Worm (Caenorhabditis elegans) whole organism, early embryonic: ENCODE measurements around the gene trx-2.

Experiments
- B0310.2 ChIP-seq: sonication (generic microtip); optimal IDR thresholded peaks from 2 replicates; lab custom pipeline; 2016; ENCODE audit warnings: mild to moderate bottlenecking, missing genetic modification characterization, missing compliant biosample characterization
- F13C5.2 ChIP-seq: sonication (generic microtip); optimal IDR thresholded peaks from 2 replicates; lab custom pipeline; 2017; ENCODE audit warnings: mild to moderate bottlenecking, missing genetic modification characterization, inconsistent platforms, missing compliant biosample characterization
- aly-1 ChIP-seq: sonication (generic microtip); optimal IDR thresholded peaks from 2 replicates; lab custom pipeline; 2016; ENCODE audit warnings: missing genetic modification characterization, missing compliant biosample characterization
- ama-1 ChIP-seq: fragments of 150-350 bp; optimal IDR thresholded peaks from 2 replicates; lab custom pipeline; 2014
- ceh-13 ChIP-seq: fragments of 200-800 bp; sonication (Bioruptor generic); optimal IDR thresholded peaks from 2 replicates; lab custom pipeline; 2018; ENCODE audit warnings: mild to moderate bottlenecking, missing genetic modification characterization, missing compliant biosample characterization
- ceh-36 ChIP-seq: sonication (generic microtip); optimal IDR thresholded peaks from 2 replicates; lab custom pipeline; 2016; ENCODE audit warnings: missing genetic modification characterization, inconsistent platforms, missing compliant biosample characterization
- ets-7 ChIP-seq: sonication (generic microtip); optimal IDR thresholded peaks from 2 replicates; lab custom pipeline; 2016; ENCODE audit warnings: missing genotype, missing genetic modification characterization, missing compliant biosample characterization
- flt-1 ChIP-seq: fragments of 200-800 bp; sonication (Bioruptor generic); IDR thresholded peaks from 2 replicates; pipeline ENCODE4 v1.3.6; 2022; ENCODE audit warnings: missing genetic modification characterization, missing compliant biosample characterization
- hmbx-1 ChIP-seq: sonication (generic microtip); optimal IDR thresholded peaks from 2 replicates; lab custom pipeline; 2016; ENCODE audit warnings: mild to moderate bottlenecking, missing genetic modification characterization, missing compliant biosample characterization
- hmg-4 ChIP-seq: fragments of 200-800 bp; sonication (Bioruptor generic); optimal IDR thresholded peaks from 2 replicates; lab custom pipeline; 2018; ENCODE audit warnings: mild to moderate bottlenecking, missing genetic modification characterization, missing compliant biosample characterization
- hnd-1 ChIP-seq: sonication (generic microtip); optimal IDR thresholded peaks from 2 replicates; lab custom pipeline; 2016; ENCODE audit warnings: missing genetic modification characterization, missing compliant biosample characterization
- pes-1 ChIP-seq: fragments of 200-800 bp; sonication (Bioruptor generic); IDR thresholded peaks from 2 replicates; pipeline ENCODE4 v1.3.6; 2022; ENCODE audit warnings: missing genetic modification reagents, missing genetic modification characterization, missing compliant biosample characterization
- scrt-1 ChIP-seq: fragments of 200-800 bp; sonication (Bioruptor generic); IDR thresholded peaks from 2 replicates; pipeline ENCODE4 v1.3.6; 2022; ENCODE audit warnings: missing genetic modification characterization, missing compliant biosample characterization
- sea-1 ChIP-seq: fragments of 200-800 bp; sonication (Bioruptor generic); conservative IDR thresholded peaks from 2 replicates; pipeline ENCODE4 v1.3.6; 2022; ENCODE audit warnings: missing genetic modification characterization, missing compliant biosample characterization
- tbx-11 ChIP-seq: fragments of 200-800 bp; sonication (Bioruptor generic); IDR thresholded peaks from 2 replicates; pipeline ENCODE4 v1.3.6; 2022; ENCODE audit warnings: missing genetic modification characterization, missing compliant biosample characterization
- tbx-37 ChIP-seq: fragments of 200-800 bp; sonication (Bioruptor generic); conservative IDR thresholded peaks from 2 replicates; pipeline ENCODE4 v1.3.6; 2022; ENCODE audit warnings: missing genetic modification reagents, missing genetic modification characterization, missing compliant biosample characterization
- tra-4 ChIP-seq: sonication (generic microtip); optimal IDR thresholded peaks from 2 replicates; lab custom pipeline; 2017; ENCODE audit warnings: missing genetic modification characterization, missing compliant biosample characterization

The trx-2 gene

DNA sequence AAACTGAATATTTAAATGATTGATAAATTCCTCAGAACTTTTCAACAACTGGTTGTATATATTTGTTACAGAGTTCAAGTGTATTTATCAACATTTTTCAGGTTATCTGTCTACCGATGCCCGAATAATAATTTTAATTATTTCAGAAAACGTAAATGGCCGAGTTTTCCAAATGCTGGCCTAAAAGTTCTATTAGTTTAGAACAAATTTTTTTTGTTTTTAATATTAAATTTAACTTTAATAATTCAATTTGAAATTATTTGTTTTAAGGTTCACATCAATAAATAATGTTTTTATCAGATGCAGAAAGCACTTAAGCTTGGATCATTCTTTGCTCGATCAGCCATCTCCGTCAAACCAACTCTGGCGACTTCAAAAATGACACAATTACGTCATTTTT lies at the start of gene trx-2:
Gene trx-2 (plus strand): TSS at position 301 of the 400 bp plus-strand sequence.
- no peak for TF ChIP-seq hmg-4

DNA sequence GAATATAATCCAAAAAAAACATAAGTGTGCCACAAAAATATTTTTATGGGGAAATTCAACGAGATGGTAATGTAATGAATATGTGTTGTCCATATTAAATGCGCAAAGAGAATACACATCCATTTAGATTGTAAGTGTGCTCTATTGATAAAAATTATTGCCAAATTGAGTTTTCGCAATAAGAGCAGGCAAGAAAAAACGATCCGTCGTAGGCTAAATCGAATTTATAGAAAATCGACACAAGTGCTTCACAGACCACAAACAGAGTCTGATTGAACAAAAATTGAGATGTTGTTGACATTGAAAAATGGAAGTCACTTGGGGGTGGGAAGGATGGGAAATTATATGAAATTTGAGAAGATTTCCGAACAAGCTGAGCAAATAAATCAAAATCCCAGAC lies 49.5 kb upstream of the trx-2 start:
- no peak for TF ChIP-seq B0310.2 (tag; lab: Kevin White, UChicago)
- no peak for TF ChIP-seq flt-1
- no peak for TF ChIP-seq ceh-13
- no peak for TF ChIP-seq tra-4
- no peak for TF ChIP-seq pes-1 (GFP tag; lab: Robert Waterston, UW)

DNA sequence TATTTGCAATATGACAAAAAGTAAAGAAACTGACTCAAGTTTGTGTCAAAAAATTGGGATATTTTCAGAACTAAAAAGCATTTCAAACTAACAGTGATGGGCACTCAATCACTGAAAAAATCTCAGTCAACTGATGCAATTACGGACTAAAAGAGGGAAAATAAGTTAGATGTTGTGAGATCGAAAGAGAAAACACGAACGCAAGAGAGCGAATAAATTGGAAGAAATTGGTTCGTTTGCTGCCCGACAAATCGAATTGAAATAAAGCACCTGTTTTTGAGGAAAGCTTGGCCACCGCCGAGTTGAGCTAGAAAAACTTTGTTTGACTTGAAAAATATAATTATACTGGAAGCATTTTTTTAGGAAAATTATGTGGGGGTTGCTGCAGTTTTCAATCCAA lies 48.4 kb upstream of the trx-2 start:
- TF ChIP-seq F13C5.2, result no peak
- TF ChIP-seq sea-1 (GFP tag; lab: Robert Waterston, UW), result no peak
- no peak for TF ChIP-seq hmbx-1
- no peak for TF ChIP-seq B0310.2 (tag; lab: Kevin White, UChicago)
- TF ChIP-seq flt-1, result no peak
- TF ChIP-seq ama-1 (lab: Kevin White, UChicago), result no peak
- no peak for TF ChIP-seq tra-4
- no peak for TF ChIP-seq ceh-36 (tag; lab: Kevin White, UChicago)
- TF ChIP-seq hmg-4, result no peak
- no peak for TF ChIP-seq tbx-11 (GFP tag; lab: Robert Waterston, UW)
- no peak for TF ChIP-seq ets-7 (tag; lab: Kevin White, UChicago)
- no peak for TF ChIP-seq hnd-1
- no peak for TF ChIP-seq scrt-1 (GFP tag; lab: Robert Waterston, UW)
- TF ChIP-seq aly-1 (tag; lab: Kevin White, UChicago), result no peak
- no peak for TF ChIP-seq pes-1 (GFP tag; lab: Robert Waterston, UW)
- TF ChIP-seq ceh-13, result no peak
- TF ChIP-seq tbx-37 (GFP tag; lab: Robert Waterston, UW), result no peak

DNA sequence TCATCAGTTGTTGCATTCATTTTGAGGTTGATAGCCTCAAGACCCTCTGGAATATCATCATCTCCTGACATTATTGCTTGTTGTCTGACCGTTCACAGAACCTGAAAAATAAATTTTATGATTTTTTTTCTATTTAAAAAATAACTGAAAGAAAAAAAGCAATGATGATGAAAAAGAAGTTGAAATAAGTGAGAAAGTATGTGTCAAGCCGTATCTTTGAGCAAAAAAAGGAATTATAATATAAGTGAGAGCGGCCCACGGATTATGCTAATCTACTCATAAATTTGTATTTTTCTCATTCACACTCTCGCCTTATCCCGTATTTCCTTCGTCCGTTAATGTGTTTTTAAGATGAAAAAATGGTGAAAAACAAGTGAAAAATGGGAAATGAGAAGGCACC lies 44.3 kb upstream of the trx-2 start, which contains the start of gene ric-4:
Gene ric-4 (minus strand): TSS at position 101 of the 400 bp plus-strand sequence.
- TF ChIP-seq tbx-11 (GFP tag; lab: Robert Waterston, UW), result no peak
- no peak for TF ChIP-seq flt-1
- TF ChIP-seq hmbx-1, result no peak
- no peak for TF ChIP-seq aly-1 (tag; lab: Kevin White, UChicago)
- TF ChIP-seq ceh-36 (tag; lab: Kevin White, UChicago), result no peak
- TF ChIP-seq tbx-37 (GFP tag; lab: Robert Waterston, UW), result no peak
- no peak for TF ChIP-seq pes-1 (GFP tag; lab: Robert Waterston, UW)
- TF ChIP-seq ama-1 (lab: Kevin White, UChicago), result no peak

DNA sequence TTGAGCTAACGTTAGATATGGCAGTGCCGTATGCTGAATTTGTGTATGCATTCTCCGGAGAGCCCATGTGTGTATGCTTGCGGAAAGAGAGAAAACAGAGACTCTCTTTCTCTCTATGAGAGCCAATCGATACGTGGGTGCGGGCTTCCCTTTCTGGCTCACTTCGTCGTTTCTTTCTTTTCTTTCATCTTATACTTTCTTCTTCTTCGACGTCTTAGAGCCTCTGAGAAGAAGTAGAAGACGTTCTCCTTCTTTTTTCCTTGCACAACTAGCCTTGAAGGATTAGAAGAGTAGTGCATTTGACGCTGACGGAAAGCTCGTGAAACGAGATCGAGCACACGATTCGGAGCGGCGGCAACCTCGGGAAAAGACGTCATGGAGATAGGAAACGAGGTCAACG lies 40.6 kb upstream of the trx-2 start:
- TF ChIP-seq sea-1 (GFP tag; lab: Robert Waterston, UW) (no peak), ama-1 (lab: Kevin White, UChicago) (no peak), flt-1 (no peak), ceh-36 (tag; lab: Kevin White, UChicago) (no peak), ets-7 (tag; lab: Kevin White, UChicago) (no peak), hmbx-1 (no peak), hnd-1 (no peak), F13C5.2 (no peak), scrt-1 (GFP tag; lab: Robert Waterston, UW) (no peak)

DNA sequence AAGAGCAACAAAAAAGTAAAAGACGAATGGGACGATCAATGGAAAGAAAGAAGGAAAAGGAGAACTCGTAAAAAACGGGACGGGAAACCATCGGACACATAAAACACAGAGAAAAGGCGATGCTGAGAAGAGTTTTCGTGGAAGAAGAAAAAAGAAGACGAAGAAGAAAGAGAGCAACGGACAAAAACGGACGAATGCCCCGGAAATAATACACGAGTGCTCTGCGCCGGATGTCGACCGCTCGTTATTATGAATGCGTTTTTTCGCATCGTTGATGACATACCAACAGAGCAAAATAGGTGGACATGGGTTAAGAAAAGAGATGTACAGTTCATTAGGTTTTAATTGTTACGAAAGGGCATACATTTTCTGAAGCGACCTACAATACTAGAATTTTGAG lies 38.9 kb upstream of the trx-2 start, which contains the start of gene Y22F5A.11:
Gene Y22F5A.11 (minus strand): TSS at position 28 of the 400 bp plus-strand sequence.
- no peak for TF ChIP-seq F13C5.2
- no peak for TF ChIP-seq ceh-13
- no peak for TF ChIP-seq hnd-1
- TF ChIP-seq hmbx-1, result no peak
- TF ChIP-seq tbx-11 (GFP tag; lab: Robert Waterston, UW), result no peak
- TF ChIP-seq tra-4, result no peak
- TF ChIP-seq B0310.2 (tag; lab: Kevin White, UChicago), result no peak
- TF ChIP-seq ama-1 (lab: Kevin White, UChicago), result no peak
- TF ChIP-seq scrt-1 (GFP tag; lab: Robert Waterston, UW), result no peak
- TF ChIP-seq flt-1, result no peak
- TF ChIP-seq sea-1 (GFP tag; lab: Robert Waterston, UW), result no peak
- TF ChIP-seq hmg-4, result no peak
- TF ChIP-seq tbx-37 (GFP tag; lab: Robert Waterston, UW), result no peak

DNA sequence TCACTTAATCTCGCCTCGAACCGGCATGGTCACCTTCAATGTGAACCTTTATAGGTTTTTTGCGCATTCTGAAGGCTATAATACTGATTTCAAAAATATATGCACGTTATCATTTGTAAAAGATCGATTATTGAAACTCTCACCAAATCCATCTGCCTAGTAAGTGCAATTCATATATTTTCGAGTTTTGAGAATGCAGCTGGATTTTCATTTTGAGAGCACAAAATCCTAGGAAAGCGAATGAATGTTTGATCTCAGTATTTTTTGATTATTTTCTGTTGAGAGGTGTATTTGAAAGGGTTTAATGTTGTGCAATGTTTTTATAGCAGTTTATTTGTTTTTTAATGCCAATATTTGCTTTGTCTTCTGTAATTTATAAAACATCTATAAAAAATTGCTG lies 38.4 kb upstream of the trx-2 start:
- TF ChIP-seq scrt-1 (GFP tag; lab: Robert Waterston, UW) (no peak), ama-1 (lab: Kevin White, UChicago) (no peak)

DNA sequence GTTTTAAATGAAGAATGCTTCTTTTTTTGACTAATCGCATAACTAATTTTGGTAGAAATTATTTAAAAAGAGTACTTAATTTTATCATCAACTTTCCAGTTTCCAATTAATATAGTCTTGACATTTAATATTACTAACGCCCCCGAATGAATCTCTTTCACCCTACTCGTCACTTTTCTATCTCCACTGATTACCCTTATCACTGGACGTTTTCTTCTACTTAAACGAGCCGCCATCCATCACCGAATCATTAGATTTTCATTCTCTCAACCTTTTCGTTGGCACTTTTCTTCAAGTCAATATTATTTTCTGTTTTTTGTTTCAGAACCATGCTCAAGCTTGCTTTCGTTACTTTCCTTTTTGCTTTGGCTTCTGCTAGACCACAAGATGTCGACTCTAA lies 36.9 kb upstream of the trx-2 start, which contains the start of gene lys-1:
Gene lys-1 (plus strand): TSS at position 326 of the 400 bp plus-strand sequence.
- TF ChIP-seq tbx-11 (GFP tag; lab: Robert Waterston, UW), result no peak
- no peak for TF ChIP-seq B0310.2 (tag; lab: Kevin White, UChicago)
- TF ChIP-seq ceh-36 (tag; lab: Kevin White, UChicago), result no peak
- TF ChIP-seq sea-1 (GFP tag; lab: Robert Waterston, UW), result no peak
- TF ChIP-seq tra-4, result no peak
- no peak for TF ChIP-seq aly-1 (tag; lab: Kevin White, UChicago)
- no peak for TF ChIP-seq ama-1 (lab: Kevin White, UChicago)
- no peak for TF ChIP-seq tbx-37 (GFP tag; lab: Robert Waterston, UW)
- no peak for TF ChIP-seq ceh-13
- no peak for TF ChIP-seq ets-7 (tag; lab: Kevin White, UChicago)
- TF ChIP-seq F13C5.2, result no peak
- TF ChIP-seq hmbx-1, result no peak
- no peak for TF ChIP-seq flt-1
- TF ChIP-seq scrt-1 (GFP tag; lab: Robert Waterston, UW), result no peak
- TF ChIP-seq pes-1 (GFP tag; lab: Robert Waterston, UW), result no peak

DNA sequence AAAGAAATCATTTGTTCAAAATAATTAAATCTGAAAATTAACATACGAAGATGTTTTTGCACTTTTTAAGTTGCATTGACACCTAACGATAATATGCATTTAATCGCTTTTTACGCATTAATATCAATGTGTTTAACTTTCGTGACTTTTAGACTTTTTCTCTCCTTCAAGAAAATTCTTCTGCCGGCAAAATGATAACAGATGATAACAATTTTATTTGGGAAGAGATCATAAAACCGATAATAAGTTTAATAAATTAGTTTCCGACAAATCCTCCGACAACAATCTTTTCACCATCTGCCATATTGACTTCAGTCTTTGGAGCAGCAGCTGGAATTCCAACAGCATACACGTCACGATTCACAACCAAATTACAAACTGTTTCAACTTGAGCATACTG lies 34.4 kb upstream of the trx-2 start:
- no peak for TF ChIP-seq hmbx-1
- TF ChIP-seq sea-1 (GFP tag; lab: Robert Waterston, UW), result no peak
- no peak for TF ChIP-seq hnd-1
- no peak for TF ChIP-seq pes-1 (GFP tag; lab: Robert Waterston, UW)
- TF ChIP-seq F13C5.2, result no peak
- TF ChIP-seq ceh-36 (tag; lab: Kevin White, UChicago), result no peak
- no peak for TF ChIP-seq hmg-4
- no peak for TF ChIP-seq tra-4
- TF ChIP-seq scrt-1 (GFP tag; lab: Robert Waterston, UW), result no peak
- no peak for TF ChIP-seq tbx-37 (GFP tag; lab: Robert Waterston, UW)
- no peak for TF ChIP-seq ama-1 (lab: Kevin White, UChicago)
- no peak for TF ChIP-seq aly-1 (tag; lab: Kevin White, UChicago)
